Fruit fly (Drosophila melanogaster) whole organism, embryonic: ENCODE data around the gene GatB.

Source experiments
- Abd-B ChIP-seq: fragments of 200-800 bp; sonication (Bioruptor generic); optimal IDR thresholded peaks from 2 replicates; lab custom pipeline; 2018; ENCODE audit warnings: missing biosample characterization, mild to moderate bottlenecking, missing genetic modification characterization, moderate library complexity
- BtbVII ChIP-seq: fragments of 200-800 bp; sonication (Bioruptor generic); optimal IDR thresholded peaks from 3 replicates; lab custom pipeline; 2017; ENCODE audit warnings: missing biosample characterization, mild to moderate bottlenecking, missing genetic modification characterization
- CG13287 ChIP-seq: fragments of 200-800 bp; sonication (Bioruptor generic); IDR thresholded peaks from 2 replicates; pipeline ENCODE4 v1.3.6; 2022; ENCODE audit warnings: missing biosample characterization, missing genetic modification characterization; ENCODE audit not compliant: partially characterized antibody
- CG14710 ChIP-seq: fragments of 200-800 bp; sonication (Bioruptor generic); optimal IDR thresholded peaks from 3 replicates; lab custom pipeline; 2019; ENCODE audit warnings: missing biosample characterization, mild to moderate bottlenecking, missing genetic modification characterization, moderate library complexity
- CG15011 ChIP-seq: fragments of 200-800 bp; sonication (Bioruptor generic); optimal IDR thresholded peaks from 3 replicates; lab custom pipeline; 2018; ENCODE audit warnings: missing biosample characterization, mild to moderate bottlenecking, missing genetic modification characterization
- CG15073 ChIP-seq: fragments of 200-800 bp; sonication (Bioruptor generic); optimal IDR thresholded peaks from 2 replicates; lab custom pipeline; 2016; ENCODE audit warnings: missing biosample characterization, missing genetic modification characterization
- CG17361 ChIP-seq: fragments of 200-800 bp; sonication (Bioruptor generic); IDR thresholded peaks from 3 replicates; pipeline ENCODE4 v1.3.6; 2022; ENCODE audit warnings: missing biosample characterization, missing genetic modification characterization
- CG1792 ChIP-seq: fragments of 200-800 bp; sonication (Bioruptor generic); optimal IDR thresholded peaks from 2 replicates; lab custom pipeline; 2016; ENCODE audit warnings: missing biosample characterization, missing genetic modification characterization
- CG18599 ChIP-seq: fragments of 200-800 bp; sonication (Bioruptor generic); optimal IDR thresholded peaks from 3 replicates; lab custom pipeline; 2017; ENCODE audit warnings: missing biosample characterization, missing genetic modification characterization, mild to moderate bottlenecking, moderate library complexity, missing genetic modification reagents
- CG18764 ChIP-seq: fragments of 200-800 bp; sonication (Bioruptor generic); optimal IDR thresholded peaks from 3 replicates; lab custom pipeline; 2016; ENCODE audit warnings: missing biosample characterization, missing genetic modification characterization
- CG30020 ChIP-seq: fragments of 200-800 bp; optimal IDR thresholded peaks from 2 replicates; lab custom pipeline; 2019; ENCODE audit warnings: missing biosample characterization, mild to moderate bottlenecking, missing genetic modification characterization, moderate library complexity
- CG3163 ChIP-seq: fragments of 200-800 bp; sonication (Bioruptor generic); optimal IDR thresholded peaks from 3 replicates; lab custom pipeline; 2016; ENCODE audit warnings: missing biosample characterization, missing genetic modification characterization
- CG3407 ChIP-seq: fragments of 200-800 bp; sonication (Bioruptor generic); optimal IDR thresholded peaks from 2 replicates; lab custom pipeline; 2018; ENCODE audit warnings: missing biosample characterization, mild to moderate bottlenecking, missing genetic modification characterization
- CG43689 ChIP-seq: fragments of 200-800 bp; sonication (Bioruptor generic); IDR thresholded peaks from 2 replicates; pipeline ENCODE4 v1.3.6; 2022; ENCODE audit warnings: missing biosample characterization, missing genetic modification characterization
- CG6254 ChIP-seq: fragments of 200-800 bp; sonication (Bioruptor generic); optimal IDR thresholded peaks from 3 replicates; lab custom pipeline; 2017; ENCODE audit warnings: mild to moderate bottlenecking, missing biosample characterization, missing genetic modification reagents, missing genetic modification characterization
- CG6854 ChIP-seq: fragments of 200-800 bp; sonication (Bioruptor generic); optimal IDR thresholded peaks from 3 replicates; lab custom pipeline; 2017; ENCODE audit warnings: missing biosample characterization, mild to moderate bottlenecking, missing genetic modification characterization
- CG7271 ChIP-seq: fragments of 200-800 bp; sonication (Bioruptor generic); optimal IDR thresholded peaks from 2 replicates; lab custom pipeline; 2018; ENCODE audit warnings: missing biosample characterization, mild to moderate bottlenecking, missing genetic modification characterization, moderate library complexity
- CG7745 ChIP-seq: fragments of 200-800 bp; sonication (Bioruptor generic); optimal IDR thresholded peaks from 2 replicates; lab custom pipeline; 2018; ENCODE audit warnings: missing biosample characterization, mild to moderate bottlenecking, missing genetic modification characterization, moderate library complexity
- CG7987 ChIP-seq: fragments of 200-800 bp; sonication (Bioruptor generic); optimal IDR thresholded peaks from 2 replicates; lab custom pipeline; 2018; ENCODE audit warnings: missing biosample characterization, mild to moderate bottlenecking, missing genetic modification characterization, moderate library complexity
- CG8388 ChIP-seq: fragments of 200-800 bp; sonication (Bioruptor generic); optimal IDR thresholded peaks from 2 replicates; lab custom pipeline; 2019; ENCODE audit warnings: missing biosample characterization, mild to moderate bottlenecking, missing genetic modification characterization, moderate library complexity
- CG9817 ChIP-seq: fragments of 200-800 bp; sonication (Bioruptor generic); optimal IDR thresholded peaks from 2 replicates; lab custom pipeline; 2018; ENCODE audit warnings: missing biosample characterization, mild to moderate bottlenecking, missing genetic modification characterization, moderate library complexity
- CHES-1-like ChIP-seq: fragments of 200-800 bp; sonication (Bioruptor generic); optimal IDR thresholded peaks from 2 replicates; lab custom pipeline; 2016; ENCODE audit warnings: missing biosample characterization, missing genetic modification characterization
- CkIIα-i1 ChIP-seq: fragments of 200-800 bp; sonication (Bioruptor generic); IDR thresholded peaks from 2 replicates; pipeline ENCODE4 v1.3.6; 2022; ENCODE audit warnings: missing biosample characterization, missing genetic modification characterization
- CrebB ChIP-seq: fragments of 200-800 bp; sonication (Bioruptor generic); optimal IDR thresholded peaks from 3 replicates; lab custom pipeline; 2018; ENCODE audit warnings: missing biosample characterization, mild to moderate bottlenecking, missing genetic modification characterization
- D19A ChIP-seq: fragments of 200-800 bp; optimal IDR thresholded peaks from 3 replicates; lab custom pipeline; 2019; ENCODE audit warnings: missing biosample characterization, mild to moderate bottlenecking, missing genetic modification characterization, moderate library complexity
- D19B ChIP-seq: fragments of 200-800 bp; sonication (Bioruptor generic); optimal IDR thresholded peaks from 2 replicates; lab custom pipeline; 2017; ENCODE audit warnings: missing biosample characterization, mild to moderate bottlenecking, missing genetic modification characterization
- Dfd ChIP-seq, 2 experiments: fragments of >200 bp; optimal IDR thresholded peaks; 2 replicates each; lab custom pipeline; 2017; ENCODE audit warnings: missing biosample characterization in 2 of 2, missing genetic modification characterization in 2 of 2
- Ets65A ChIP-seq: fragments of 200-800 bp; sonication (Bioruptor generic); peaks from one replicate; lab custom pipeline; 2016; ENCODE audit warnings: missing biosample characterization, missing genetic modification characterization
- GATAe ChIP-seq: fragments of 200-800 bp; sonication (Bioruptor generic); conservative IDR thresholded peaks from 2 replicates; pipeline ENCODE4 v1.3.6; 2022; ENCODE audit warnings: missing biosample characterization, missing genetic modification characterization
- HLH54F ChIP-seq: fragments of 200-800 bp; sonication (Bioruptor generic); optimal IDR thresholded peaks from 3 replicates; lab custom pipeline; 2016; ENCODE audit warnings: missing biosample characterization, missing genetic modification characterization
- Max ChIP-seq: fragments of 200-800 bp; sonication (Bioruptor generic); optimal IDR thresholded peaks from 2 replicates; lab custom pipeline; 2016; ENCODE audit warnings: missing biosample characterization, mild to moderate bottlenecking, missing genetic modification characterization
- Ptx1 ChIP-seq: fragments of 200-800 bp; sonication (Bioruptor generic); IDR thresholded peaks from 2 replicates; pipeline ENCODE4 v1.3.6; 2022; ENCODE audit warnings: missing biosample characterization, missing genetic modification characterization
- Sin3A ChIP-seq: fragments of >200 bp; optimal IDR thresholded peaks from 2 replicates; lab custom pipeline; 2018
- Six4 ChIP-seq: fragments of 200-800 bp; sonication (Bioruptor generic); optimal IDR thresholded peaks from 2 replicates; lab custom pipeline; 2016; ENCODE audit warnings: missing biosample characterization, missing genetic modification characterization
- Sox102F ChIP-seq: fragments of 200-800 bp; sonication (Bioruptor generic); optimal IDR thresholded peaks from 2 replicates; lab custom pipeline; 2018; ENCODE audit warnings: missing biosample characterization, mild to moderate bottlenecking, missing genetic modification characterization, moderate library complexity
- Xbp1 ChIP-seq: fragments of 200-800 bp; sonication (Bioruptor generic); optimal IDR thresholded peaks from 3 replicates; lab custom pipeline; 2016; ENCODE audit warnings: missing biosample characterization, mild to moderate bottlenecking, missing genetic modification characterization
- ab ChIP-seq: fragments of 200-800 bp; sonication (Bioruptor generic); optimal IDR thresholded peaks from 2 replicates; lab custom pipeline; 2016; ENCODE audit warnings: missing biosample characterization, missing genetic modification characterization
- bowl ChIP-seq: fragments of 200-800 bp; sonication (Bioruptor generic); IDR thresholded peaks from 2 replicates; pipeline ENCODE4 v1.3.6; 2022; ENCODE audit warnings: missing biosample characterization, missing genetic modification characterization
- cg ChIP-seq: fragments of 200-800 bp; sonication (Bioruptor generic); optimal IDR thresholded peaks from 3 replicates; lab custom pipeline; 2019; ENCODE audit warnings: missing biosample characterization, mild to moderate bottlenecking, missing genetic modification characterization, moderate library complexity
- ci ChIP-seq: fragments of 200-800 bp; sonication (Bioruptor generic); IDR thresholded peaks from 3 replicates; pipeline ENCODE4 v1.3.6; 2022; ENCODE audit warnings: missing biosample characterization, missing genetic modification characterization
- dan ChIP-seq: fragments of 200-800 bp; sonication (Bioruptor generic); IDR thresholded peaks from 2 replicates; pipeline ENCODE4 v1.3.6; 2022; ENCODE audit warnings: missing biosample characterization, missing genetic modification characterization
- danr ChIP-seq: fragments of 200-800 bp; sonication (Bioruptor generic); IDR thresholded peaks from 2 replicates; pipeline ENCODE4 v1.3.6; 2022; ENCODE audit warnings: missing biosample characterization, missing genetic modification characterization
- emc ChIP-seq: fragments of 200-800 bp; sonication (Bioruptor generic); optimal IDR thresholded peaks from 2 replicates; lab custom pipeline; 2016; ENCODE audit warnings: missing biosample characterization, missing genetic modification characterization
- gfzf ChIP-seq: fragments of 200-800 bp; sonication (Bioruptor generic); optimal IDR thresholded peaks from 2 replicates; lab custom pipeline; 2016; ENCODE audit warnings: missing biosample characterization, mild to moderate bottlenecking, missing genetic modification characterization, moderate library complexity
- hkb ChIP-seq, 2 experiments: fragments of 200-800 bp in 1 of 2; fragments of >200 bp in 1 of 2; sonication (Bioruptor generic) in 1 of 2; IDR thresholded peaks in 1 of 2; optimal IDR thresholded peaks in 1 of 2; 2 replicates each; pipeline versions ENCODE4 v1.3.6 to Lab custom; 2017 to 2022; ENCODE audit warnings: missing biosample characterization in 1 of 2, missing genetic modification characterization in 1 of 2
- kni ChIP-seq: fragments of 200-800 bp; sonication (Bioruptor generic); optimal IDR thresholded peaks from 3 replicates; lab custom pipeline; 2017; ENCODE audit warnings: mild to moderate bottlenecking, missing biosample characterization, missing genetic modification reagents, missing genetic modification characterization
- pros ChIP-seq: fragments of 200-800 bp; sonication (Bioruptor generic); optimal IDR thresholded peaks from 3 replicates; lab custom pipeline; 2019; ENCODE audit warnings: missing biosample characterization, mild to moderate bottlenecking, missing genetic modification characterization, moderate library complexity
- sd ChIP-seq: fragments of 200-800 bp; sonication (Bioruptor generic); optimal IDR thresholded peaks from 3 replicates; lab custom pipeline; 2018; ENCODE audit warnings: missing biosample characterization, mild to moderate bottlenecking, missing genetic modification characterization, moderate library complexity
- slou ChIP-seq: fragments of 200-800 bp; sonication (Bioruptor generic); optimal IDR thresholded peaks from 3 replicates; lab custom pipeline; 2016; ENCODE audit warnings: missing biosample characterization, missing genetic modification characterization
- sqz ChIP-seq: fragments of 200-800 bp; sonication (Bioruptor generic); optimal IDR thresholded peaks from 3 replicates; lab custom pipeline; 2018; ENCODE audit warnings: missing biosample characterization, mild to moderate bottlenecking, missing genetic modification characterization

The GatB gene

DNA sequence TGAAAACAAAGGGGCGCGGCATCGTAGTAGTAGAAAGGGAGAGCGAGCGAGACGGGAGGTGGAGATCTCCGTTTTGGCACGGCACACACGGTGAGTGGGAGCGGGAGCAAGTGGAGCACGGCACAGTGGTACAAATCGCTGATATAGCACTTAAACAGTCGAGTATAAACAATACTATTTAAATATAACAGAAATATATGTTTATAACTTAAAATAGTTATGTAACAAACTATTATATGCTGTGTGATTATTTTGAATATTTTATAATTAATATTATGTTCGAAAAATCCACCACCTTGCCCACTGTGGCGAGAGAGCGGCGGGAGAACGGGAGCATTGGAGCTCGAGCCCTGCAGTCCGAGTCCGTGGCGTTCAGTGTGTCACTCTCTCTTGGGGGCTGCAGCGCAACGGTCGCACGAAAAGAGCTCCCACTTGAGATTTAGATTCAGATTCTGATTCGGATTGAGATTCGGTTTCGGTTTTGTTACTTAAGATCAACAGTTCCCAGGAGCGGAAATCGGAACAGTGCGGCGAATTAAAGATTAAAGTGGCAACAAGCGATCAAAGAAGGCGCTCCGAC lies 11.0 kb upstream of the GatB start, which contains the start of gene Kal1 (continued):
- TF ChIP-seq Ptx1 (GFP tag; lab: Robert Waterston, UW), result peak; percentile 93
- TF ChIP-seq D19A (tag; lab: Kevin White, UChicago), result peak; percentile 93
- TF ChIP-seq gfzf, result no peak
- peak; percentile 51 for TF ChIP-seq sd (tag; lab: Kevin White, UChicago)
- TF ChIP-seq bowl (GFP tag; lab: Robert Waterston, UW), result peak; percentile 85
- peak; percentile 92 for TF ChIP-seq CG18599 (GFP tag; lab: Kevin White, UChicago)
- TF ChIP-seq CG7271 (tag; lab: Kevin White, UChicago), result peak; percentile 27
- no peak for TF ChIP-seq ab (GFP tag; lab: Kevin White, UChicago)
- peak; percentile 64 for TF ChIP-seq CG30020 (tag; lab: Kevin White, UChicago)
- TF ChIP-seq CG14710, result peak; percentile 89
- TF ChIP-seq CHES-1-like (GFP tag; lab: Kevin White, UChicago), result no peak
- TF ChIP-seq BtbVII (GFP tag; lab: Kevin White, UChicago), result peak; percentile 90
- TF ChIP-seq sqz (GFP tag; lab: Kevin White, UChicago), result peak; percentile 87
- TF ChIP-seq pros, result no peak
- peak; percentile 86 for TF ChIP-seq CG6854 (GFP tag; lab: Kevin White, UChicago)
- TF ChIP-seq CG43689 (GFP tag; lab: Robert Waterston, UW), result peak; percentile 87
- peak; percentile 37; the same call in 1 of the 2 replicates for TF ChIP-seq dan (GFP tag; lab: Robert Waterston, UW)
- TF ChIP-seq CG3163 (GFP tag; lab: Kevin White, UChicago), result no peak
- TF ChIP-seq CG3407 (GFP tag; lab: Kevin White, UChicago), result peak; percentile 94
- TF ChIP-seq cg (GFP tag; lab: Kevin White, UChicago), result peak; percentile 26
- peak; percentile 91 for TF ChIP-seq Six4 (GFP tag; lab: Kevin White, UChicago)
- no peak for TF ChIP-seq Sin3A (lab: Kevin White, UChicago)
- TF ChIP-seq CG18764 (GFP tag; lab: Kevin White, UChicago), result peak; percentile 81
- no peak for TF ChIP-seq emc
- TF ChIP-seq CG7987 (GFP tag; lab: Kevin White, UChicago), result peak; percentile 50
- peak; percentile 30 for TF ChIP-seq D19B (GFP tag; lab: Kevin White, UChicago)
- no peak for TF ChIP-seq hkb (optimal IDR thresholded peaks at IDR 0.05; lab: Kevin White, UChicago)
- peak; percentile 96 for TF ChIP-seq hkb (GFP tag; IDR thresholded peaks at IDR 0.05; lab: Robert Waterston, UW)
- TF ChIP-seq CG15073 (GFP tag; lab: Kevin White, UChicago), result no peak
- TF ChIP-seq Dfd (GFP tag; optimal IDR thresholded peaks at IDR 0.05; lab: Kevin White, UChicago), result no peak
- peak; percentile 66 for TF ChIP-seq CG9817 (tag; lab: Kevin White, UChicago)
- no peak for TF ChIP-seq CkIIα-i1 (GFP tag; lab: Robert Waterston, UW)
- peak; percentile 85 for TF ChIP-seq Ets65A (GFP tag; lab: Kevin White, UChicago)
- TF ChIP-seq Max, result peak; percentile 74
- peak; percentile 84 for TF ChIP-seq Abd-B
- peak; percentile 95 for TF ChIP-seq CG8388 (GFP tag; lab: Kevin White, UChicago)
- peak; percentile 95 for TF ChIP-seq CG6254 (GFP tag; lab: Kevin White, UChicago)
- peak; percentile 32 for TF ChIP-seq CG7745 (tag; lab: Kevin White, UChicago)
- no peak for TF ChIP-seq HLH54F
- peak; percentile 58 for TF ChIP-seq kni (GFP tag; lab: Kevin White, UChicago)
- TF ChIP-seq Sox102F (GFP tag; lab: Kevin White, UChicago), result peak; percentile 96
- TF ChIP-seq danr (GFP tag; lab: Robert Waterston, UW), result peak; percentile 84
- TF ChIP-seq Xbp1 (GFP tag; lab: Kevin White, UChicago), result peak; percentile 86
- TF ChIP-seq GATAe (GFP tag; lab: Robert Waterston, UW), result 0 out of 2 replicates have a peak, but pooled peaks have one; percentile 20
- TF ChIP-seq slou (GFP tag; lab: Kevin White, UChicago), result peak; percentile 9
- TF ChIP-seq CG15011 (GFP tag; lab: Kevin White, UChicago), result peak; percentile 82
- TF ChIP-seq CG17361, result peak; percentile 90
- peak; percentile 89 for TF ChIP-seq CrebB (tag; lab: Kevin White, UChicago)
- no peak for TF ChIP-seq CG1792 (GFP tag; lab: Kevin White, UChicago)
- peak; percentile 23; the same call in 1 of the 2 replicates for TF ChIP-seq CG13287
- TF ChIP-seq ci (GFP tag; lab: Robert Waterston, UW), result peak; percentile 98
